Worm (Caenorhabditis elegans) whole organism, midembryonic: Measurements from ENCODE around the gene F41C3.8.

ENCODE experiments used
- T22C8.4 ChIP-seq: fragments of 200-800 bp; sonication (Bioruptor generic); IDR thresholded peaks from 2 replicates; pipeline ENCODE4 v1.3.6; 2022; ENCODE audit warnings: missing genetic modification characterization, missing compliant biosample characterization
- cog-1 ChIP-seq: sonication (generic microtip); optimal IDR thresholded peaks from 2 replicates; lab custom pipeline; 2016; ENCODE audit warnings: missing genetic modification characterization, missing compliant biosample characterization
- flt-1 ChIP-seq: fragments of 200-800 bp; sonication (Bioruptor generic); IDR thresholded peaks from 2 replicates; pipeline ENCODE4 v1.3.6; 2022; ENCODE audit warnings: missing genetic modification characterization, missing compliant biosample characterization
- klf-2 ChIP-seq: fragments of 200-800 bp; sonication (Bioruptor generic); conservative IDR thresholded peaks from 2 replicates; pipeline ENCODE4 v1.3.6; 2022; ENCODE audit warnings: missing genetic modification reagents, missing genetic modification characterization, missing compliant biosample characterization
- med-1 ChIP-seq: sonication (generic microtip); optimal IDR thresholded peaks from 2 replicates; lab custom pipeline; 2017; ENCODE audit warnings: missing genetic modification characterization, mild to moderate bottlenecking, missing compliant biosample characterization, antibody characterized with exemption, missing genetic modification reagents; ENCODE audit not compliant: insufficient read depth
- ref-1 ChIP-seq: fragments of 200-800 bp; sonication (Bioruptor generic); conservative IDR thresholded peaks from 2 replicates; pipeline ENCODE4 v1.3.6; 2022; ENCODE audit warnings: missing genetic modification reagents, missing genetic modification characterization, missing compliant biosample characterization
- tab-1 ChIP-seq: fragments of 200-800 bp; sonication (Bioruptor generic); IDR thresholded peaks from 2 replicates; pipeline ENCODE4 v1.3.6; 2022; ENCODE audit warnings: missing genetic modification characterization, missing compliant biosample characterization
- ztf-23 ChIP-seq: fragments of 200-800 bp; sonication (Bioruptor generic); IDR thresholded peaks from 2 replicates; pipeline ENCODE4 v1.3.6; 2022; ENCODE audit warnings: missing genetic modification reagents, missing genetic modification characterization, missing compliant biosample characterization
- ztf-29 ChIP-seq: fragments of 200-800 bp; sonication (Bioruptor generic); IDR thresholded peaks from 2 replicates; pipeline ENCODE4 v1.3.6; 2022; ENCODE audit warnings: missing genetic modification reagents, missing genetic modification characterization, missing compliant biosample characterization

Gene F41C3.8

ce11 chrII:4706359-4706871 lies 9.4 kb upstream of the F41C3.8 start, which contains the start of the genes F10G7.9 and tsn-1:
TSS of gene F10G7.9 (minus strand) at chrII:4706485.
TSS of gene tsn-1 (plus strand) at chrII:4706821.
- TF ChIP-seq flt-1 = no peak

DNA sequence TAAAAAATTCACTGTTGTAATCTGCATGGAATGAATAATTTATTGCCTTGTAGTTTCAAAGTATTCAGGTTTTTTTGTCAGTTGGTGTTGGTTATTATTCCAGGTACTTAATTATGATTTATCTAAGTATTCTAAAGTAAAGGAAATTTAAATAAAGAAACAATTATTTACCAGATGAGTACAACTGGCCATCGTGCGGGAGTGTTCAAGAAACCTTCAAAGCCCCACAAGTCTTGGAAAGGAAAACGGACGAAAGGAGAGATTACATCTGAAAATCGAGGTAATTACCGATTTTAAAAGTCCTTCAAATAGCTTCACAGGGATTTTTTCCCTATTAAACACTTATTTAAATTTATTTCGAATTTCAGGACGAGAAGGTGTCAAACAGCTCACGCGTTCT lies 5.7 kb upstream of the F41C3.8 start, which contains the start of gene tag-151:
tag-151 (plus strand) TSS at position 158 of the 400 bp plus-strand sequence.
- TF ChIP-seq ref-1 (GFP tag; lab: Robert Waterston, UW) = no peak
- TF ChIP-seq tab-1 (GFP tag; lab: Robert Waterston, UW) = no peak
- TF ChIP-seq klf-2 (GFP tag; lab: Robert Waterston, UW) = no peak
- TF ChIP-seq med-1 = no peak
- TF ChIP-seq cog-1 (tag; lab: Kevin White, UChicago) = no peak
- no peak for TF ChIP-seq flt-1
- TF ChIP-seq T22C8.4 (GFP tag; lab: Robert Waterston, UW) = no peak
- TF ChIP-seq ztf-29 = no peak
- TF ChIP-seq ztf-23 = no peak

DNA sequence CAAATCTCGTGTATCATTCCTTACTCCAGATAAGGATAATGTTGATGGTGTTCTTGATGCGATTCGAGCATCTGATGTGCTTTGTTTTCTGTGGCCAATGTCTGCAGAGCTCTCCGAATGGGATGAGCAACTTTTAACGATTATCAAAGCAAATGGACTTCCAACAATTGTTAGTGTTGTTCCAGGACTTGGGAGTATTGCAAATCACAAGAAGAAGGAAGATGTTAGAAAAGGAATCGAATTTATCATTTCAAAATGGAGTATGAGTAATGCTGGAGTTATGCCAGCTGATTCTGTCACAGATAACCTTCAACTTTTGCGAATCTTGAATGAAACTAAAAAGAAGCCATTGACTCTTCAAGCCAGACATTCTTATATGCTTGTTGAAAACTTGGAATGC lies 5.0 kb upstream of the F41C3.8 start:
- TF ChIP-seq tab-1 (GFP tag; lab: Robert Waterston, UW) (no peak), cog-1 (tag; lab: Kevin White, UChicago) (no peak), ref-1 (GFP tag; lab: Robert Waterston, UW) (no peak), flt-1 (no peak), ztf-23 (no peak), T22C8.4 (GFP tag; lab: Robert Waterston, UW) (no peak), ztf-29 (no peak), med-1 (no peak), klf-2 (GFP tag; lab: Robert Waterston, UW) (no peak)

ce11 chrII:4726120-4726519 lies 10.3 kb downstream of the F41C3.8 start, which contains the start of gene F10G7.10:
TSS of gene F10G7.10 (minus strand) at chrII:4726264.
- no peak for TF ChIP-seq med-1
- TF ChIP-seq flt-1 = no peak
- TF ChIP-seq tab-1 (GFP tag; lab: Robert Waterston, UW) = no peak
- no peak for TF ChIP-seq ztf-29
- TF ChIP-seq klf-2 (GFP tag; lab: Robert Waterston, UW) = no peak
- no peak for TF ChIP-seq ref-1 (GFP tag; lab: Robert Waterston, UW)
- no peak for TF ChIP-seq T22C8.4 (GFP tag; lab: Robert Waterston, UW)
- TF ChIP-seq ztf-23 = no peak
- TF ChIP-seq cog-1 (tag; lab: Kevin White, UChicago) = no peak

ce11 chrII:4726750-4727384 lies 11.0 kb downstream of the F41C3.8 start:
- TF ChIP-seq T22C8.4 (GFP tag; lab: Robert Waterston, UW) (no peak), ztf-23 (no peak), ztf-29 (no peak), tab-1 (GFP tag; lab: Robert Waterston, UW) (no peak), klf-2 (GFP tag; lab: Robert Waterston, UW) (no peak), med-1 (no peak), ref-1 (GFP tag; lab: Robert Waterston, UW) (no peak), flt-1 (no peak)

DNA sequence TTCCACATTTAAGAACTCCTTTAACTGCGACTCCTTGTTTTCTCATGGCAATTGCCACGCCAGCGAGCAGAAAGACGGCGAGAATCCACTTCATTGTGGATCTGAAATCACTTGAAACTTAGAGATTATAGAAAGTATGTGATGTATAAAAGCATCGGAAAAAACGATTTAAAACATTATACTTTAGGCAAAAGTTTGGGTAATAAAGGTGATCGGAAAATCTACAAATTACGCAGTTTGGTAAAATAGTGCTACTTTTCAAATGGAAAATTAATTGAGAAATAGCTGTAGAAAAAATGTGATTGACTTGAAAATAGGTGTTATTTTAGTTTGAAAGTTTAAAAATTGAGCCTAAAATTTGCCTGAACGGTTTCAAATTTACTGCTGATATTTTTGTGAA lies 11.9 kb downstream of the F41C3.8 start, which contains the start of gene ttr-41:
ttr-41 (minus strand) TSS at position 101 of the 400 bp plus-strand sequence.
- TF ChIP-seq med-1 (no peak), klf-2 (GFP tag; lab: Robert Waterston, UW) (no peak), ztf-29 (no peak)

ce11 chrII:4728687-4729086 lies 12.8 kb downstream of the F41C3.8 start:
- no peak for TF ChIP-seq med-1
- no peak for TF ChIP-seq ztf-29
- TF ChIP-seq ref-1 (GFP tag; lab: Robert Waterston, UW) = no peak
- TF ChIP-seq klf-2 (GFP tag; lab: Robert Waterston, UW) = no peak
- TF ChIP-seq cog-1 (tag; lab: Kevin White, UChicago) = no peak
- TF ChIP-seq ztf-23 = no peak
- no peak for TF ChIP-seq flt-1
- TF ChIP-seq T22C8.4 (GFP tag; lab: Robert Waterston, UW) = no peak
- TF ChIP-seq tab-1 (GFP tag; lab: Robert Waterston, UW) = no peak

DNA sequence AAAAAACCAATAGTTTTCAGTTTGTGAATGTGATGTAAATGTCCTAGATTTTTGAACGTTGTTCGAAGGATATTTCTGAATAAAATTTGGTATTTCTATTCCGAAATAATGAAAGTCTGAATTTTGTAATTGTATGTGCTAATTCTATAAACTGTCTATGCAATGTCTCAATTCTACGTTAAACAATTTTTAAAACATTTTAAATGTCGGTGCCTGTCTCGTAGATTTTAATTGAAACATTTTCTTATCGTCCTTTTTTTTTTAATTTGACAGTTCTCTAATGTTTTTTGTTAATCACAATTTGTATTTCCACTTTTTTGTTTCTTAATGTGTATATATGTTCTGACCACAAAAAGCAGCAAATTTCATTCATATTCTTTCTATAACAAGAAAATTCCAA lies 13.9 kb downstream of the F41C3.8 start, which contains the start of gene F41C3.7:
F41C3.7 (plus strand) TSS at position 301 of the 400 bp plus-strand sequence.
- TF ChIP-seq med-1 (no peak), ztf-23 (no peak), flt-1 (no peak), T22C8.4 (GFP tag; lab: Robert Waterston, UW) (no peak), tab-1 (GFP tag; lab: Robert Waterston, UW) (no peak), klf-2 (GFP tag; lab: Robert Waterston, UW) (no peak)

ce11 chrII:4733848-4734247 lies 18.0 kb downstream of the F41C3.8 start, which contains the start of gene F41C3.11:
TSS of gene F41C3.11 (minus strand) at chrII:4733948.
- no peak for TF ChIP-seq flt-1
- TF ChIP-seq ztf-29 = no peak
- TF ChIP-seq tab-1 (GFP tag; lab: Robert Waterston, UW) = no peak
- TF ChIP-seq T22C8.4 (GFP tag; lab: Robert Waterston, UW) = no peak
- TF ChIP-seq ref-1 (GFP tag; lab: Robert Waterston, UW) = no peak
- no peak for TF ChIP-seq cog-1 (tag; lab: Kevin White, UChicago)
- TF ChIP-seq klf-2 (GFP tag; lab: Robert Waterston, UW) = no peak
- TF ChIP-seq med-1 = no peak
- TF ChIP-seq ztf-23 = no peak

DNA sequence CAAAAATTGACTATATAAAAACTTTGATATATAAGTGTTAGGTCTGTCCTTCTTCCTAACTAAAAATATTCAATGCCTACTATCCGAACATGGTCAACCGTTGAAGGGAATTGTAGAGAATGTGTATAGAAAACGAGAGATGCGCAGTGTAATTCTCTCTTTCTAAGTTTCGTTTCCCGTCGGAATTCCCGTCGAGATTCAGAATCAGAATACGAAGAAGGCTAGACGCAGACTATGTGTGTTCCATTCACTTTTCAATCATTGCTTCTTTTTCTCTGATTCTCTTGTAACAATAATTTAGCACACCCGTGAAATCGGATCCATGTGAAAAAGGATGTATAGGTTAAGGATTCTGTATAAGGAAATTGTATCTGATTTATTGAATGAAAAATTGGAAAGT lies 18.6 kb downstream of the F41C3.8 start:
- TF ChIP-seq flt-1 (no peak), klf-2 (GFP tag; lab: Robert Waterston, UW) (no peak), cog-1 (tag; lab: Kevin White, UChicago) (no peak), tab-1 (GFP tag; lab: Robert Waterston, UW) (no peak), ztf-23 (no peak), med-1 (no peak), T22C8.4 (GFP tag; lab: Robert Waterston, UW) (no peak), ztf-29 (no peak), ref-1 (GFP tag; lab: Robert Waterston, UW) (no peak)
